Worm (Caenorhabditis elegans) whole organism, L2 larva: ENCODE data around the gene pot-3.

Experiments
- F13H6.1 ChIP-seq: sonication (generic microtip); optimal IDR thresholded peaks from 2 replicates; lab custom pipeline; 2016; ENCODE audit warnings: missing genetic modification characterization, missing compliant biosample characterization
- Y55F3AM.14 ChIP-seq: fragments of 200-800 bp; sonication (Bioruptor generic); optimal IDR thresholded peaks from 2 replicates; lab custom pipeline; 2018; ENCODE audit warnings: mild to moderate bottlenecking, missing genetic modification characterization, missing compliant biosample characterization
- aly-2 ChIP-seq: fragments of 150-350 bp; optimal IDR thresholded peaks from 2 replicates; lab custom pipeline; 2014; ENCODE audit warnings: missing biosample characterization, missing genetic modification characterization
- blmp-1 ChIP-seq: sonication (generic microtip); optimal IDR thresholded peaks from 2 replicates; lab custom pipeline; 2017; ENCODE audit warnings: missing genetic modification characterization, mild to moderate bottlenecking, missing compliant biosample characterization, antibody characterized with exemption, moderate library complexity; ENCODE audit not compliant: insufficient read depth
- ceh-82 ChIP-seq: fragments of 150-350 bp; optimal IDR thresholded peaks from 2 replicates; lab custom pipeline; 2014; ENCODE audit warnings: missing biosample characterization, missing genetic modification characterization
- crh-2 ChIP-seq: sonication (generic microtip); optimal IDR thresholded peaks from 2 replicates; lab custom pipeline; 2017; ENCODE audit warnings: missing biosample characterization, missing genetic modification characterization
- egl-27 ChIP-seq: sonication (generic microtip); optimal IDR thresholded peaks from 3 replicates; lab custom pipeline; 2017; ENCODE audit warnings: missing biosample characterization, missing genetic modification reagents, missing genetic modification characterization
- elt-1 ChIP-seq: fragments of 150-350 bp; optimal IDR thresholded peaks from 2 replicates; lab custom pipeline; 2014; ENCODE audit warnings: missing biosample characterization, missing genetic modification characterization
- elt-3 ChIP-seq: sonication (generic microtip); optimal IDR thresholded peaks from 2 replicates; lab custom pipeline; 2017; ENCODE audit warnings: missing biosample characterization, missing genetic modification characterization
- fos-1 ChIP-seq: fragments of 150-350 bp; optimal IDR thresholded peaks from 2 replicates; lab custom pipeline; 2014; ENCODE audit warnings: missing biosample characterization, missing genetic modification characterization
- gmeb-1 ChIP-seq: fragments of 150-350 bp; optimal IDR thresholded peaks from 2 replicates; lab custom pipeline; 2014; ENCODE audit warnings: missing biosample characterization, missing genetic modification characterization
- lin-11 ChIP-seq: fragments of 150-350 bp; sonication (generic microtip); optimal IDR thresholded peaks from 2 replicates; lab custom pipeline; 2014; ENCODE audit warnings: missing biosample characterization, missing genetic modification characterization, inconsistent platforms, mixed read lengths
- lsy-2 ChIP-seq, 2 experiments: fragments of 150-350 bp in 1 of 2; sonication (generic microtip) in 1 of 2; optimal IDR thresholded peaks; 2 replicates each; lab custom pipeline; 2014 to 2017; ENCODE audit warnings: missing biosample characterization in 2 of 2, missing genetic modification characterization in 2 of 2
- mab-5 ChIP-seq: fragments of 150-350 bp; optimal IDR thresholded peaks from 2 replicates; lab custom pipeline; 2014; ENCODE audit warnings: missing biosample characterization, missing genetic modification characterization
- mbf-1 ChIP-seq: sonication (generic microtip); optimal IDR thresholded peaks from 2 replicates; lab custom pipeline; 2017; ENCODE audit warnings: missing biosample characterization, missing genetic modification characterization
- mdl-1 ChIP-seq, 2 experiments: fragments of 150-350 bp in 1 of 2; sonication (generic microtip) in 1 of 2; optimal IDR thresholded peaks; 2 replicates each; lab custom pipeline; 2017; ENCODE audit warnings: missing biosample characterization in 2 of 2, missing genetic modification characterization in 2 of 2
- nhr-10 ChIP-seq: sonication (generic microtip); optimal IDR thresholded peaks from 2 replicates; lab custom pipeline; 2017; ENCODE audit warnings: missing biosample characterization, missing genetic modification characterization
- nhr-12 ChIP-seq: fragments of 150-350 bp; optimal IDR thresholded peaks from 2 replicates; lab custom pipeline; 2014; ENCODE audit warnings: missing biosample characterization, missing genetic modification characterization
- nhr-129 ChIP-seq: fragments of 150-350 bp; optimal IDR thresholded peaks from 2 replicates; lab custom pipeline; 2014; ENCODE audit warnings: missing biosample characterization, missing genetic modification characterization
- nhr-21 ChIP-seq: fragments of 150-350 bp; optimal IDR thresholded peaks from 2 replicates; lab custom pipeline; 2014; ENCODE audit warnings: missing biosample characterization, missing genetic modification characterization
- nhr-25 ChIP-seq: fragments of 150-350 bp; sonication (generic microtip); optimal IDR thresholded peaks from 3 replicates; lab custom pipeline; 2014; ENCODE audit warnings: missing biosample characterization, missing genetic modification characterization
- nhr-77 ChIP-seq: fragments of 150-350 bp; optimal IDR thresholded peaks from 2 replicates; lab custom pipeline; 2014; ENCODE audit warnings: missing biosample characterization, missing genetic modification characterization
- peb-1 ChIP-seq: fragments of 150-350 bp; optimal IDR thresholded peaks from 2 replicates; lab custom pipeline; 2014; ENCODE audit warnings: missing biosample characterization, missing genetic modification characterization
- sem-4 ChIP-seq: fragments of 150-350 bp; optimal IDR thresholded peaks from 2 replicates; lab custom pipeline; 2014; ENCODE audit warnings: missing biosample characterization, missing genetic modification reagents, missing genetic modification characterization
- skn-1 ChIP-seq: sonication (generic microtip); optimal IDR thresholded peaks from 2 replicates; lab custom pipeline; 2017; ENCODE audit warnings: missing biosample characterization, missing genetic modification characterization
- sma-3 ChIP-seq: sonication (generic microtip); optimal IDR thresholded peaks from 2 replicates; lab custom pipeline; 2016; ENCODE audit warnings: missing genetic modification reagents, missing genetic modification characterization, missing compliant biosample characterization
- sma-9 ChIP-seq, 2 experiments: fragments of 150-350 bp in 1 of 2; sonication (generic microtip) in 1 of 2; optimal IDR thresholded peaks; 2 replicates each; lab custom pipeline; 2014 to 2016; ENCODE audit warnings: missing genetic modification characterization in 2 of 2, mild to moderate bottlenecking in 1 of 2, missing biosample characterization in 1 of 2, missing compliant biosample characterization in 1 of 2, missing genetic modification reagents in 1 of 2, moderate library complexity in 1 of 2
- snpc-4 ChIP-seq: fragments of 150-350 bp; optimal IDR thresholded peaks from 2 replicates; lab custom pipeline; 2014; ENCODE audit warnings: missing biosample characterization, missing genetic modification characterization
- unc-39 ChIP-seq: fragments of 150-350 bp; optimal IDR thresholded peaks from 2 replicates; lab custom pipeline; 2014; ENCODE audit warnings: missing biosample characterization, missing genetic modification characterization
- unc-55 ChIP-seq: fragments of 150-350 bp; sonication (generic microtip); optimal IDR thresholded peaks from 3 replicates; lab custom pipeline; 2014; ENCODE audit warnings: missing biosample characterization, missing genetic modification reagents, missing genetic modification characterization

pot-3 gene

DNA sequence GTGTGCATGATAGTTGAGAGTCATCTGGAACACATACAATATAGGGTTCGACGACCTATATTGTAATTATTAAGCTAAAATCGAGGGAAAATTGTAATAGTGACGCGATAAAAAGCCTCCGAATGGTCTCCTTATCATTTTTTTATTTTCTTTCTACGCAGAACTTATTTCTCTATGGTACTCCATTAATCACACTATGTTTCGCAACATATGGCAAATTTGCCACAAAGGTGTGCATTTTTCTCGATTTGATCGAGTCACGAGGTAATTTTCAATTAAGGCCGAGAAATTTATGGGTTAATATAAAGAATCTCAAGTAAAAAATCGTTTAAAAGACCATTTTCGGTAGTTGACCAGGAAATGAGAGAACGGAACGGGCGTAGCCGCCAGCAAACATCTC, 18.0 kb upstream of the pot-3 start, which contains the start of gene dbn-1:
TSS of gene dbn-1 (minus strand) at position 24 of the 400 bp plus-strand sequence.
- TF ChIP-seq aly-2 (no peak), crh-2 (tag; lab: Kevin White, UChicago) (peak; percentile 38), elt-3 (tag; lab: Kevin White, UChicago) (no peak), peb-1 (tag; lab: Kevin White, UChicago) (no peak), elt-1 (tag; lab: Kevin White, UChicago) (no peak), fos-1 (tag; lab: Kevin White, UChicago) (peak; percentile 75), sma-3 (no peak), sma-9 (GFP tag; optimal IDR thresholded peaks at IDR 0.05; lab: Kevin White, UChicago) (peak; percentile 31), sma-9 (tag; optimal IDR thresholded peaks at IDR 0.05; lab: Kevin White, UChicago) (no peak)

- TF ChIP-seq mab-5 (tag; lab: Kevin White, UChicago) (no peak), unc-39 (tag; lab: Kevin White, UChicago) (no peak), lin-11 (tag; lab: Kevin White, UChicago) (no peak), nhr-12 (tag; lab: Kevin White, UChicago) (no peak), nhr-129 (tag; lab: Kevin White, UChicago) (peak; percentile 54), lsy-2 (tag; optimal IDR thresholded peaks at IDR 0.05; lab: Kevin White, UChicago) (peak in 1 of 2 experiments; percentile 1), snpc-4 (peak; percentile 46), blmp-1 (tag; lab: Kevin White, UChicago) (peak; percentile 56), ceh-82 (tag; lab: Kevin White, UChicago) (no peak), F13H6.1 (tag; lab: Kevin White, UChicago) (peak; percentile 10), nhr-21 (tag; lab: Kevin White, UChicago) (no peak), nhr-25 (tag; lab: Kevin White, UChicago) (peak; percentile 53), Y55F3AM.14 (peak; percentile 18), sma-9 (GFP tag; optimal IDR thresholded peaks at IDR 0.05; lab: Kevin White, UChicago) (peak; percentile 10), sma-9 (tag; optimal IDR thresholded peaks at IDR 0.05; lab: Kevin White, UChicago) (no peak), fos-1 (tag; lab: Kevin White, UChicago) (peak; percentile 90), crh-2 (tag; lab: Kevin White, UChicago) (peak; percentile 46), sma-3 (peak; percentile 47)
These were observed 16.5 kb upstream of the pot-3 start for ce11 chrIII:13763260-13764112.

DNA sequence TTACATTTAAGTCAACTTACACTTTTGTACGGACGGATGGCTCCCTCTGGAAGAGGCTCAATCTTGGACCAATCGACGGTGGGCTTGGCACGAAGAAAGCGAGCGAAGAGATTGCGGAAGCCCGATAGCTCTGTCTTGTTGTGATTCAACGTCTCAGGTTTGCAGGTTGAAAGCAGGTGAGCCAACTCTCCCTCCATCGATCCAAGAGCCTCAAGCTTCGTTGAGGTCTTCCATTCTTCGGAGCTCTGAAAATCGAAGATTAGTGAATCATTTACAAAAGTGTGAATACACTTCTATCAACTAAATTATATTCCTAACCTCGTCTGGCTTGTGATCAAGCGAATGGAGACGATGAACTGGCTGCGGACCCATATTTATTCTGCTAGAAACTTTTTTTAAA, 14.2 kb upstream of the pot-3 start:
- TF ChIP-seq mdl-1 (tag; optimal IDR thresholded peaks at IDR 0.05; lab: Kevin White, UChicago) (no peak), skn-1 (tag; lab: Kevin White, UChicago) (no peak), mbf-1 (tag; lab: Kevin White, UChicago) (no peak), sem-4 (tag; lab: Kevin White, UChicago) (no peak), nhr-12 (tag; lab: Kevin White, UChicago) (no peak), blmp-1 (tag; lab: Kevin White, UChicago) (no peak), aly-2 (no peak), nhr-10 (no peak), crh-2 (tag; lab: Kevin White, UChicago) (no peak)

ce11 chrIII:13766704-13767323, 13.2 kb upstream of the pot-3 start:
- TF ChIP-seq crh-2 (tag; lab: Kevin White, UChicago), result peak; percentile 39
- TF ChIP-seq nhr-10, result no peak
- TF ChIP-seq nhr-21 (tag; lab: Kevin White, UChicago), result peak; percentile 23
- peak; percentile 39 for TF ChIP-seq gmeb-1 (tag; lab: Kevin White, UChicago)
- no peak for TF ChIP-seq mbf-1 (tag; lab: Kevin White, UChicago)
- TF ChIP-seq F13H6.1 (tag; lab: Kevin White, UChicago), result peak; percentile 37
- peak; percentile 62 for TF ChIP-seq sma-9 (GFP tag; optimal IDR thresholded peaks at IDR 0.05; lab: Kevin White, UChicago)
- no peak for TF ChIP-seq sma-9 (tag; optimal IDR thresholded peaks at IDR 0.05; lab: Kevin White, UChicago)
- no peak for TF ChIP-seq aly-2
- peak; percentile 12 for TF ChIP-seq nhr-25 (tag; lab: Kevin White, UChicago)
- TF ChIP-seq fos-1 (tag; lab: Kevin White, UChicago), result peak; percentile 73
- TF ChIP-seq lsy-2 (tag; optimal IDR thresholded peaks at IDR 0.05; lab: Kevin White, UChicago), result peak in 1 of 2 experiments; percentile 3
- peak; percentile 27 for TF ChIP-seq sma-3
- TF ChIP-seq unc-55 (GFP tag; lab: Kevin White, UChicago), result no peak
- peak; percentile 28 for TF ChIP-seq nhr-129 (tag; lab: Kevin White, UChicago)
- no peak for TF ChIP-seq egl-27 (tag; lab: Kevin White, UChicago)
- TF ChIP-seq mdl-1 (tag; optimal IDR thresholded peaks at IDR 0.05; lab: Kevin White, UChicago), result no peak
- no peak for TF ChIP-seq nhr-77 (tag; lab: Kevin White, UChicago)
